Worm (Caenorhabditis elegans): ENCODE measurements around the gene F56B3.6.

- TF ChIP-seq cebp-1 (GFP tag; IDR thresholded peaks at IDR 0.05), result no peak
- TF ChIP-seq cebp-1 (tag; optimal IDR thresholded peaks at IDR 0.05), result no peak
- no peak for TF ChIP-seq ztf-26 (tag; optimal IDR thresholded peaks at IDR 0.05)
- no peak for TF ChIP-seq madf-6 (GFP tag; IDR thresholded peaks at IDR 0.05)
- TF ChIP-seq F49E8.2 (tag; optimal IDR thresholded peaks at IDR 0.05; ENCODE audit: insufficient read depth), result no peak
- TF ChIP-seq snpc-4 (GFP tag; optimal IDR thresholded peaks at IDR 0.05), result no peak
- no peak for TF ChIP-seq snpc-4 (tag; optimal IDR thresholded peaks at IDR 0.05)
- TF ChIP-seq nfyb-1 (GFP tag; IDR thresholded peaks at IDR 0.05), result no peak
Observed at ce11 chrIV:829107-829506, 41.3 kb downstream of the F56B3.6 start.
